Fruit fly (Drosophila melanogaster): Measurements from ENCODE around the gene JIL-1.

dm6 chr3L:11053843-11054242 lies 39.1 kb downstream of the JIL-1 start, which contains the start of gene CG7888:
- TF ChIP-seq CrebA (GFP tag; optimal IDR thresholded peaks at IDR 0.05; ENCODE audit: borderline replicate concordance) = no peak
- no peak for TF ChIP-seq dmrt93B (GFP tag; optimal IDR thresholded peaks at IDR 0.05)
- TF ChIP-seq psq (GFP tag; optimal IDR thresholded peaks at IDR 0.05) = no peak
- TF ChIP-seq Mio (GFP tag; optimal IDR thresholded peaks at IDR 0.05) = no peak
- TF ChIP-seq GATAd (GFP tag; optimal IDR thresholded peaks at IDR 0.05) = no peak
- no peak for TF ChIP-seq Myc (optimal IDR thresholded peaks at IDR 0.05)
- no peak for TF ChIP-seq CG9705 (GFP tag; optimal IDR thresholded peaks at IDR 0.05)
